Worm (Caenorhabditis elegans) whole organism, L1 larva: ENCODE data around the gene C27D6.12.
A peak's percentile ranks its signal among the peaks of the same experiment; 100 is the strongest.

ENCODE experiments used
- fos-1 ChIP-seq: fragments of 150-350 bp; optimal IDR thresholded peaks from 2 replicates; lab custom pipeline; 2014; ENCODE audit warnings: missing biosample characterization, missing genetic modification characterization
- hlh-4 ChIP-seq: sonication (generic microtip); optimal IDR thresholded peaks from 2 replicates; lab custom pipeline; 2016; ENCODE audit warnings: mild to moderate bottlenecking, missing genetic modification characterization, missing compliant biosample characterization
- lin-14 ChIP-seq: fragments of 200-800 bp; sonication (Bioruptor generic); optimal IDR thresholded peaks from 2 replicates; lab custom pipeline; 2018; ENCODE audit warnings: mild to moderate bottlenecking, missing genetic modification characterization, moderate library complexity, missing compliant biosample characterization
- lin-15B ChIP-seq: fragments of 150-350 bp; sonication (generic microtip); optimal IDR thresholded peaks from 3 replicates; lab custom pipeline; 2014; ENCODE audit warnings: missing biosample characterization, missing genetic modification characterization
- lin-35 ChIP-seq, 2 experiments: fragments of 150-350 bp; optimal IDR thresholded peaks; 2 replicates each; lab custom pipeline; 2014; ENCODE audit warnings: missing biosample characterization in 2 of 2, missing genetic modification characterization in 2 of 2, missing genetic modification reagents in 2 of 2
- nhr-84 ChIP-seq: sonication (generic microtip); optimal IDR thresholded peaks from 2 replicates; lab custom pipeline; 2017; ENCODE audit warnings: missing biosample characterization, missing genetic modification characterization
- unc-62 ChIP-seq: fragments of 150-350 bp; optimal IDR thresholded peaks from 2 replicates; lab custom pipeline; 2014; ENCODE audit warnings: missing biosample characterization, missing genetic modification reagents, missing genetic modification characterization

- TF ChIP-seq unc-62 (GFP tag; lab: Kevin White, UChicago) (no peak), lin-14 (no peak), lin-35 (GFP tag; optimal IDR thresholded peaks at IDR 0.05; lab: Kevin White, UChicago) (peak in 1 of 2 experiments; percentile 2), fos-1 (tag; lab: Kevin White, UChicago) (no peak), hlh-4 (tag; lab: Kevin White, UChicago) (no peak), nhr-84 (tag; lab: Kevin White, UChicago) (no peak), lin-15B (tag; lab: Kevin White, UChicago) (no peak)
These were observed 47.5 kb upstream of the C27D6.12 start, which contains the start of gene dsh-1 for ce11 chrII:5225284-5225683.
